Worm (Caenorhabditis elegans): ENCODE results near the gene R09F10.1.

- no peak for TF ChIP-seq ceh-36 (tag; optimal IDR thresholded peaks at IDR 0.05)
- no peak for TF ChIP-seq flt-1 (GFP tag; IDR thresholded peaks at IDR 0.05)
- TF ChIP-seq ama-1 (optimal IDR thresholded peaks at IDR 0.05), result no peak
- no peak for TF ChIP-seq tra-4 (tag; optimal IDR thresholded peaks at IDR 0.05)
- no peak for TF ChIP-seq tbx-37 (GFP tag; conservative IDR thresholded peaks at IDR 0.05)
- TF ChIP-seq ceh-13 (GFP tag; optimal IDR thresholded peaks at IDR 0.05), result no peak
These were observed at the start of gene R09F10.1 for ce11 chrX:8323371-8323770.

Data from whole organism, early embryonic.